Worm (Caenorhabditis elegans): Measurements from ENCODE around the gene F34H10.1.

F34H10.1 gene

DNA sequence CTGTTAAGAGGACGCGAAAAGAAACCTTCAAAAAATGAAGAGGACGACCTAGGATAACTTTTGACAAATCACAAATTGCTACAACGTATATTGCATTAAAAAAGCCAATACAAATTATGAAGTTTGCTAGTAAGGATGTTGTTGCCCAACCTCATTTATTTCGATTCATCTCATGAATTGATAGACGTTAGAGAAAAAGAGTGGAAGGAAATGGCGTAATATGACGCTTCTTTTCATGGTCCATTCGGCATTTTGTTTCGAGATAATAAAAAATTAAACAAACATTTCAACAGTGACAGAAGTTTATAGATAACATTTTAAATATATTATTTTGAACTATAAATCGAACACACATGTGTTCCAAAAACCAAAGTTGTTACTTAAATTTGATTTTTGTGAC, 15.0 kb downstream of the F34H10.1 start:
- TF ChIP-seq blmp-1 (tag; optimal IDR thresholded peaks at IDR 0.05) (no peak), lsy-2 (tag; optimal IDR thresholded peaks at IDR 0.05) (peak in 1 of 2 experiments; percentile 20), elt-3 (tag; optimal IDR thresholded peaks at IDR 0.05) (no peak), grh-1 (GFP tag; IDR thresholded peaks at IDR 0.05) (no peak), nhr-20 (tag; optimal IDR thresholded peaks at IDR 0.05) (no peak), ceh-63 (GFP tag; optimal IDR thresholded peaks at IDR 0.05) (no peak), nhr-71 (tag; optimal IDR thresholded peaks at IDR 0.05) (peak; percentile 18), egl-13 (tag; optimal IDR thresholded peaks at IDR 0.05) (no peak), irx-1 (tag; optimal IDR thresholded peaks at IDR 0.05) (no peak), lin-14 (GFP tag; optimal IDR thresholded peaks at IDR 0.05) (peak; percentile 51), snu-23 (GFP tag; optimal IDR thresholded peaks at IDR 0.05) (no peak)

DNA sequence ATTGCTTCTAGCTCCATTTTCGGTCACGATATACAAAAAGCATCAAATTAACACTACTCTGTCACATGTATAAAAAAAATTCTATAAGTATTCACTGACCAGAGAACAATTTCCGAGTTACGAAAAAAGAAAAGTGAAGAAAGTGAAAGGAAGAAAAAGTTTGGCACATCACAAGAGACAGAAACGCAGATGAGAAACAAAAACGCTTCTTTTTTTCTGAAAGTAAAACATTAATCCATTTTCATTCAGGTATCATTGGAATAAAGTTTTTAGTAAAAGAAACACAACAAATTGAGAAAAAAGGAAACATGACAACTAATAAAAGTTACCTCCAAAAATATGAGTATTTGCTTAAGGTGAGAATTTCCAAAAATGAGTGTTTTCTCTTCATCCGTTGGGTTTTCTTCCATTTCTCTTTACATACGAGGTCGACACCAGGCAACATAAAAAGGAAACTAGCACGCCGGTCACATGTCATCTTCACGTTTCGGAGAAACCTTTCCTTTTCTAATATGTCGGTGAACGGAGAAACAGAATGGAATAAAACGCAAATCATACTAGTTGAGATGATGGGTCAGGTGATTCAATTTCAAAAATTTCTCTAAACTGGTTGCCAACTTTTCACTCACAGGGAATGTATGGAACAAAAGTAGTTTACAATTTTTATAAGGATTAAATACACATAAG, 17.0 kb downstream of the F34H10.1 start:
- no peak for TF ChIP-seq unc-130 (tag; optimal IDR thresholded peaks at IDR 0.05)
- TF ChIP-seq unc-86 (tag; optimal IDR thresholded peaks at IDR 0.05), result no peak
- TF ChIP-seq skn-1 (tag; optimal IDR thresholded peaks at IDR 0.05), result peak; percentile 32
- TF ChIP-seq alr-1 (tag; optimal IDR thresholded peaks at IDR 0.05; ENCODE audit: borderline replicate concordance), result no peak
- TF ChIP-seq unc-98 (GFP tag; IDR thresholded peaks at IDR 0.05), result no peak
- TF ChIP-seq nhr-20 (tag; optimal IDR thresholded peaks at IDR 0.05), result peak; percentile 76
- no peak for TF ChIP-seq xbp-1 (tag; optimal IDR thresholded peaks at IDR 0.05)
- peak in 2 of 6 experiments; percentile 18 to 20 for TF ChIP-seq elt-3 (tag; optimal IDR thresholded peaks at IDR 0.05)
- peak; percentile 47 for TF ChIP-seq ceh-8 (GFP tag; optimal IDR thresholded peaks at IDR 0.05)
- TF ChIP-seq nhr-85 (tag), result peak; percentile 96
- TF ChIP-seq ceh-88 (GFP tag; IDR thresholded peaks at IDR 0.05), result 0 out of 2 replicates have a peak, but pooled peaks have one; percentile 13
- peak; percentile 42 for TF ChIP-seq tbx-2 (tag; optimal IDR thresholded peaks at IDR 0.05)
- peak; percentile 23 to 75 for TF ChIP-seq lin-35 (GFP tag; optimal IDR thresholded peaks at IDR 0.05)
- no peak for TF ChIP-seq elt-2 (tag; optimal IDR thresholded peaks at IDR 0.05)
- TF ChIP-seq nhr-47 (tag; optimal IDR thresholded peaks at IDR 0.05), result peak; percentile 33
- peak in 1 of 2 experiments; percentile 69 for TF ChIP-seq mdl-1 (tag; optimal IDR thresholded peaks at IDR 0.05)
- TF ChIP-seq lsy-2 (tag; optimal IDR thresholded peaks at IDR 0.05), result peak; percentile 6 to 24
- no peak for TF ChIP-seq ceh-82 (tag; optimal IDR thresholded peaks at IDR 0.05)
- TF ChIP-seq pag-3 (tag; optimal IDR thresholded peaks at IDR 0.05; ENCODE audit: borderline replicate concordance, insufficient read depth), result no peak
- peak; percentile 66 for TF ChIP-seq snu-23 (GFP tag; optimal IDR thresholded peaks at IDR 0.05)
- TF ChIP-seq hpl-2 (GFP tag; optimal IDR thresholded peaks at IDR 0.05), result no peak
- no peak for TF ChIP-seq ets-5 (GFP tag; IDR thresholded peaks at IDR 0.05)
- TF ChIP-seq aha-1 (tag; optimal IDR thresholded peaks at IDR 0.05), result no peak
- peak; percentile 27 for TF ChIP-seq snpc-4 (tag; optimal IDR thresholded peaks at IDR 0.05)
- peak; percentile 48 for TF ChIP-seq irx-1 (tag; optimal IDR thresholded peaks at IDR 0.05)
- TF ChIP-seq nhr-71 (tag; optimal IDR thresholded peaks at IDR 0.05), result peak; percentile 61
- peak; percentile 26; the same call in 1 of the 2 replicates for TF ChIP-seq nhr-19 (GFP tag; conservative IDR thresholded peaks at IDR 0.05)
- TF ChIP-seq blmp-1 (tag; optimal IDR thresholded peaks at IDR 0.05), result peak; percentile 99
- peak; percentile 71 for TF ChIP-seq grh-1 (GFP tag; IDR thresholded peaks at IDR 0.05)
- no peak for TF ChIP-seq mef-2 (tag; optimal IDR thresholded peaks at IDR 0.05)
- TF ChIP-seq zip-4 (GFP tag; optimal IDR thresholded peaks at IDR 0.05), result no peak
- TF ChIP-seq egl-13 (tag; optimal IDR thresholded peaks at IDR 0.05), result peak; percentile 8
- TF ChIP-seq pax-3 (tag; optimal IDR thresholded peaks at IDR 0.05), result peak; percentile 19
- peak; percentile 60 for TF ChIP-seq mep-1 (tag; optimal IDR thresholded peaks at IDR 0.05)
- peak in 2 of 3 experiments; percentile 11 to 31 for TF ChIP-seq dpl-1 (GFP tag; optimal IDR thresholded peaks at IDR 0.05)
- TF ChIP-seq lin-14 (GFP tag; optimal IDR thresholded peaks at IDR 0.05), result peak; percentile 78
- no peak for TF ChIP-seq ces-1 (GFP tag; optimal IDR thresholded peaks at IDR 0.05)
- no peak for TF ChIP-seq sptf-1 (tag; optimal IDR thresholded peaks at IDR 0.05)
- no peak for TF ChIP-seq dsc-1 (tag; optimal IDR thresholded peaks at IDR 0.05)
- TF ChIP-seq sox-4 (tag; optimal IDR thresholded peaks at IDR 0.05), result peak; percentile 47

All from whole organism, L1 larva.